Worm (Caenorhabditis elegans) whole organism, late embryonic: ENCODE data around the gene M163.1.

Experiments used
- C08G9.2 ChIP-seq: sonication (generic microtip); optimal IDR thresholded peaks from 2 replicates; lab custom pipeline; 2016; ENCODE audit warnings: mild to moderate bottlenecking, missing genetic modification characterization, moderate library complexity, missing compliant biosample characterization
- C38D4.7 ChIP-seq: fragments of 200-800 bp; sonication (Bioruptor generic); optimal IDR thresholded peaks from 2 replicates; lab custom pipeline; 2018; ENCODE audit warnings: mild to moderate bottlenecking, missing genetic modification characterization, moderate library complexity, missing compliant biosample characterization
- F13H6.1 ChIP-seq: sonication (generic microtip); optimal IDR thresholded peaks from 2 replicates; lab custom pipeline; 2016; ENCODE audit warnings: missing genetic modification characterization, missing compliant biosample characterization
- ama-1 ChIP-seq: fragments of 150-350 bp; optimal IDR thresholded peaks from 2 replicates; lab custom pipeline; 2014
- ceh-18 ChIP-seq: sonication (generic microtip); optimal IDR thresholded peaks from 2 replicates; lab custom pipeline; 2016; ENCODE audit warnings: missing genetic modification characterization, missing compliant biosample characterization
- ceh-19 ChIP-seq: fragments of 200-800 bp; sonication (Bioruptor generic); optimal IDR thresholded peaks from 2 replicates; lab custom pipeline; 2018; ENCODE audit warnings: mild to moderate bottlenecking, missing genetic modification characterization, missing compliant biosample characterization
- ceh-2 ChIP-seq: sonication (generic microtip); optimal IDR thresholded peaks from 2 replicates; lab custom pipeline; 2016; ENCODE audit warnings: missing genotype, missing genetic modification characterization, missing compliant biosample characterization
- ceh-22 ChIP-seq: sonication (generic microtip); optimal IDR thresholded peaks from 2 replicates; lab custom pipeline; 2017; ENCODE audit warnings: missing biosample characterization, missing genetic modification characterization
- ceh-24 ChIP-seq: sonication (generic microtip); optimal IDR thresholded peaks from 2 replicates; lab custom pipeline; 2016; ENCODE audit warnings: mild to moderate bottlenecking, missing genetic modification characterization, missing compliant biosample characterization
- ceh-30 ChIP-seq: fragments of 150-350 bp; optimal IDR thresholded peaks from 2 replicates; lab custom pipeline; 2014; ENCODE audit warnings: missing biosample characterization, missing genetic modification characterization
- ceh-34 ChIP-seq: sonication (generic microtip); optimal IDR thresholded peaks from 2 replicates; lab custom pipeline; 2016; ENCODE audit warnings: mild to moderate bottlenecking, missing genetic modification characterization, missing compliant biosample characterization
- ceh-45 ChIP-seq: fragments of 200-800 bp; sonication (Bioruptor generic); IDR thresholded peaks from 2 replicates; pipeline ENCODE4 v1.3.6; 2022; ENCODE audit warnings: missing genetic modification reagents, missing genetic modification characterization, missing compliant biosample characterization
- ceh-6 ChIP-seq: fragments of 200-800 bp; sonication (Bioruptor generic); optimal IDR thresholded peaks from 2 replicates; lab custom pipeline; 2018; ENCODE audit warnings: mild to moderate bottlenecking, missing genetic modification characterization, missing compliant biosample characterization
- dmd-4 ChIP-seq: sonication (generic microtip); optimal IDR thresholded peaks from 2 replicates; lab custom pipeline; 2016; ENCODE audit warnings: borderline replicate concordance, missing genetic modification characterization, missing compliant biosample characterization
- dve-1 ChIP-seq: sonication (generic microtip); optimal IDR thresholded peaks from 2 replicates; lab custom pipeline; 2017; ENCODE audit warnings: antibody characterized with exemption, mild to moderate bottlenecking, missing genetic modification characterization, missing compliant biosample characterization
- elt-2 ChIP-seq: sonication (generic microtip); optimal IDR thresholded peaks from 2 replicates; lab custom pipeline; 2016; ENCODE audit warnings: missing genetic modification reagents, missing genetic modification characterization, missing compliant biosample characterization
- elt-4 ChIP-seq: sonication (generic microtip); optimal IDR thresholded peaks from 2 replicates; lab custom pipeline; 2016; ENCODE audit warnings: missing genetic modification characterization, missing compliant biosample characterization
- ets-4 ChIP-seq: sonication (generic microtip); optimal IDR thresholded peaks from 2 replicates; lab custom pipeline; 2016; ENCODE audit warnings: missing genetic modification characterization, missing compliant biosample characterization
- eyg-1 ChIP-seq: sonication (generic microtip); optimal IDR thresholded peaks from 2 replicates; lab custom pipeline; 2016; ENCODE audit warnings: missing genotype, missing genetic modification characterization, missing compliant biosample characterization
- fax-1 ChIP-seq: sonication (generic microtip); optimal IDR thresholded peaks from 2 replicates; lab custom pipeline; 2016; ENCODE audit warnings: missing genotype, missing genetic modification characterization, missing compliant biosample characterization
- hlh-13 ChIP-seq: fragments of 200-800 bp; sonication (Bioruptor generic); optimal IDR thresholded peaks from 2 replicates; lab custom pipeline; 2018; ENCODE audit warnings: mild to moderate bottlenecking, missing genetic modification characterization, missing compliant biosample characterization
- hlh-6 ChIP-seq: sonication (generic microtip); optimal IDR thresholded peaks from 2 replicates; lab custom pipeline; 2016; ENCODE audit warnings: missing genotype, missing genetic modification characterization, missing compliant biosample characterization
- hlh-8 ChIP-seq: sonication (generic microtip); optimal IDR thresholded peaks from 2 replicates; lab custom pipeline; 2016; ENCODE audit warnings: missing genotype, missing genetic modification characterization, missing compliant biosample characterization
- lim-6 ChIP-seq: sonication (generic microtip); optimal IDR thresholded peaks from 2 replicates; lab custom pipeline; 2016; ENCODE audit warnings: missing genetic modification characterization, missing compliant biosample characterization
- lin-11 ChIP-seq: fragments of 200-800 bp; sonication (Bioruptor generic); optimal IDR thresholded peaks from 2 replicates; lab custom pipeline; 2018; ENCODE audit warnings: mild to moderate bottlenecking, missing genetic modification characterization, missing compliant biosample characterization
- nhr-232 ChIP-seq: sonication (generic microtip); optimal IDR thresholded peaks from 2 replicates; lab custom pipeline; 2016; ENCODE audit warnings: missing genetic modification characterization, missing compliant biosample characterization
- npax-4 ChIP-seq: sonication (generic microtip); optimal IDR thresholded peaks from 2 replicates; lab custom pipeline; 2016; ENCODE audit warnings: missing genetic modification characterization, missing compliant biosample characterization
- odd-2 ChIP-seq: sonication (generic microtip); optimal IDR thresholded peaks from 2 replicates; lab custom pipeline; 2017; ENCODE audit warnings: antibody characterized with exemption, mild to moderate bottlenecking, missing genetic modification characterization, missing compliant biosample characterization
- pag-3 ChIP-seq: sonication (generic microtip); optimal IDR thresholded peaks from 2 replicates; lab custom pipeline; 2016; ENCODE audit warnings: missing compliant biosample characterization, missing genetic modification characterization, borderline replicate concordance
- pat-9 ChIP-seq: fragments of 200-800 bp; sonication (Bioruptor generic); optimal IDR thresholded peaks from 2 replicates; lab custom pipeline; 2018; ENCODE audit warnings: mild to moderate bottlenecking, missing genetic modification characterization, moderate library complexity, missing compliant biosample characterization
- pax-1 ChIP-seq: fragments of 150-350 bp; optimal IDR thresholded peaks from 2 replicates; lab custom pipeline; 2014; ENCODE audit warnings: missing biosample characterization, missing genetic modification characterization
- pqm-1 ChIP-seq: sonication (generic microtip); optimal IDR thresholded peaks from 2 replicates; lab custom pipeline; 2016; ENCODE audit warnings: missing genetic modification characterization, missing compliant biosample characterization
- pros-1 ChIP-seq: fragments of 150-350 bp; optimal IDR thresholded peaks from 2 replicates; lab custom pipeline; 2014; ENCODE audit warnings: missing biosample characterization, missing genetic modification reagents, missing genetic modification characterization
- ref-2 ChIP-seq: sonication (generic microtip); optimal IDR thresholded peaks from 2 replicates; lab custom pipeline; 2016; ENCODE audit warnings: missing genetic modification characterization, missing compliant biosample characterization
- rnt-1 ChIP-seq: sonication (generic microtip); optimal IDR thresholded peaks from 2 replicates; lab custom pipeline; 2016; ENCODE audit warnings: missing genetic modification characterization, missing compliant biosample characterization
- sdc-2 ChIP-seq: sonication (generic microtip); optimal IDR thresholded peaks from 2 replicates; lab custom pipeline; 2016; ENCODE audit warnings: missing genotype, missing genetic modification characterization, missing compliant biosample characterization
- sox-2 ChIP-seq: fragments of 200-800 bp; sonication (Bioruptor generic); IDR thresholded peaks from 2 replicates; pipeline ENCODE4 v1.3.6; 2022; ENCODE audit warnings: missing genetic modification reagents, missing genetic modification characterization, missing compliant biosample characterization
- sox-4 ChIP-seq: sonication (generic microtip); optimal IDR thresholded peaks from 2 replicates; lab custom pipeline; 2017; ENCODE audit warnings: mild to moderate bottlenecking, missing genetic modification characterization, inconsistent platforms, missing compliant biosample characterization
- syd-9 ChIP-seq: sonication (generic microtip); optimal IDR thresholded peaks from 2 replicates; lab custom pipeline; 2016; ENCODE audit warnings: mild to moderate bottlenecking, missing genetic modification characterization, moderate library complexity, missing compliant biosample characterization
- tbx-2 ChIP-seq: sonication (generic microtip); optimal IDR thresholded peaks from 2 replicates; lab custom pipeline; 2016; ENCODE audit warnings: missing genetic modification characterization, missing compliant biosample characterization
- tbx-7 ChIP-seq: sonication (generic microtip); optimal IDR thresholded peaks from 2 replicates; lab custom pipeline; 2016; ENCODE audit warnings: missing genotype, missing genetic modification characterization, missing compliant biosample characterization
- unc-3 ChIP-seq, 2 experiments: fragments of 200-800 bp in 1 of 2; sonication (Bioruptor generic) in 1 of 2; sonication (generic microtip) in 1 of 2; conservative IDR thresholded peaks in 1 of 2; optimal IDR thresholded peaks in 1 of 2; 2 replicates each; pipeline versions ENCODE4 v1.3.6 to Lab custom; 2016 to 2022; ENCODE audit warnings: missing compliant biosample characterization in 2 of 2, missing genetic modification characterization in 2 of 2, missing genetic modification reagents in 1 of 2
- unc-42 ChIP-seq: sonication (generic microtip); optimal IDR thresholded peaks from 2 replicates; lab custom pipeline; 2016; ENCODE audit warnings: missing genotype, missing genetic modification characterization, missing compliant biosample characterization
- unc-55 ChIP-seq: sonication (generic microtip); optimal IDR thresholded peaks from 2 replicates; lab custom pipeline; 2017; ENCODE audit warnings: missing biosample characterization, missing genetic modification reagents, missing genetic modification characterization

M163.1 gene

ce11 chrX:14510358-14510757 lies 6.7 kb upstream of the M163.1 start:
- TF ChIP-seq odd-2 (tag; lab: Kevin White, UChicago) (no peak), hlh-6 (tag; lab: Kevin White, UChicago) (no peak), elt-2 (tag; lab: Kevin White, UChicago) (no peak), ceh-45 (GFP tag; lab: Robert Waterston, UW) (no peak), C08G9.2 (no peak), pag-3 (tag; lab: Kevin White, UChicago) (no peak), F13H6.1 (tag; lab: Kevin White, UChicago) (no peak), hlh-13 (GFP tag; lab: Kevin White, UChicago) (no peak), nhr-232 (tag; lab: Kevin White, UChicago) (no peak)
- TF ChIP-seq, all 69 proteins: peak for 0

- TF ChIP-seq ceh-18 (tag; lab: Kevin White, UChicago) (peak; percentile 61), lin-11 (tag; lab: Kevin White, UChicago) (no peak), unc-55 (peak; percentile 38), rnt-1 (tag; lab: Kevin White, UChicago) (peak; percentile 36)
- TF ChIP-seq, all 69 proteins: peak for 3
These were observed 5.2 kb upstream of the M163.1 start for ce11 chrX:14508823-14509259.

- TF ChIP-seq ets-4 (tag; lab: Kevin White, UChicago) (no peak), lim-6 (tag; lab: Kevin White, UChicago) (no peak), syd-9 (tag; lab: Kevin White, UChicago) (no peak), ceh-22 (no peak), rnt-1 (tag; lab: Kevin White, UChicago) (no peak), pag-3 (tag; lab: Kevin White, UChicago) (no peak), pax-1 (tag; lab: Kevin White, UChicago) (no peak), hlh-13 (GFP tag; lab: Kevin White, UChicago) (no peak), C38D4.7 (no peak)
These were observed 4.4 kb upstream of the M163.1 start for ce11 chrX:14507992-14508391.

ce11 chrX:14505578-14506353 lies 2.1 kb upstream of the M163.1 start:
- TF ChIP-seq eyg-1 (no peak), ceh-18 (tag; lab: Kevin White, UChicago) (peak; percentile 53), tbx-2 (peak; percentile 14), unc-42 (tag; lab: Kevin White, UChicago) (no peak), tbx-7 (tag; lab: Kevin White, UChicago) (no peak), elt-2 (tag; lab: Kevin White, UChicago) (peak; percentile 72), ceh-19 (GFP tag; lab: Kevin White, UChicago) (no peak), hlh-8 (tag; lab: Kevin White, UChicago) (no peak), pqm-1 (tag; lab: Kevin White, UChicago) (peak; percentile 14), sdc-2 (tag; lab: Kevin White, UChicago) (peak; percentile 52), ama-1 (lab: Kevin White, UChicago) (no peak), pros-1 (tag; lab: Kevin White, UChicago) (no peak), lin-11 (tag; lab: Kevin White, UChicago) (no peak), pax-1 (tag; lab: Kevin White, UChicago) (no peak), nhr-232 (tag; lab: Kevin White, UChicago) (no peak), sox-4 (no peak), ceh-2 (tag; lab: Kevin White, UChicago) (peak; percentile 8), ceh-30 (no peak), ceh-34 (tag; lab: Kevin White, UChicago) (no peak), syd-9 (tag; lab: Kevin White, UChicago) (no peak), ref-2 (peak; percentile 34), dve-1 (tag; lab: Kevin White, UChicago) (peak; percentile 25), fax-1 (tag; lab: Kevin White, UChicago) (no peak), sox-2 (GFP tag; lab: Robert Waterston, UW) (no peak), dmd-4 (tag; lab: Kevin White, UChicago) (no peak), pat-9 (no peak), ceh-24 (tag; lab: Kevin White, UChicago) (no peak), elt-4 (tag; lab: Kevin White, UChicago) (no peak), unc-3 (GFP tag; conservative IDR thresholded peaks at IDR 0.05; lab: Robert Waterston, UW) (no peak), unc-3 (tag; optimal IDR thresholded peaks at IDR 0.05; lab: Kevin White, UChicago) (no peak), F13H6.1 (tag; lab: Kevin White, UChicago) (no peak), npax-4 (no peak), ceh-6 (GFP tag; lab: Kevin White, UChicago) (no peak), ceh-22 (no peak)
